Fruit fly (Drosophila melanogaster): ENCODE data around the gene Obp22a.
A peak's percentile ranks its signal among the peaks of the same experiment; 100 is the strongest.

DNA sequence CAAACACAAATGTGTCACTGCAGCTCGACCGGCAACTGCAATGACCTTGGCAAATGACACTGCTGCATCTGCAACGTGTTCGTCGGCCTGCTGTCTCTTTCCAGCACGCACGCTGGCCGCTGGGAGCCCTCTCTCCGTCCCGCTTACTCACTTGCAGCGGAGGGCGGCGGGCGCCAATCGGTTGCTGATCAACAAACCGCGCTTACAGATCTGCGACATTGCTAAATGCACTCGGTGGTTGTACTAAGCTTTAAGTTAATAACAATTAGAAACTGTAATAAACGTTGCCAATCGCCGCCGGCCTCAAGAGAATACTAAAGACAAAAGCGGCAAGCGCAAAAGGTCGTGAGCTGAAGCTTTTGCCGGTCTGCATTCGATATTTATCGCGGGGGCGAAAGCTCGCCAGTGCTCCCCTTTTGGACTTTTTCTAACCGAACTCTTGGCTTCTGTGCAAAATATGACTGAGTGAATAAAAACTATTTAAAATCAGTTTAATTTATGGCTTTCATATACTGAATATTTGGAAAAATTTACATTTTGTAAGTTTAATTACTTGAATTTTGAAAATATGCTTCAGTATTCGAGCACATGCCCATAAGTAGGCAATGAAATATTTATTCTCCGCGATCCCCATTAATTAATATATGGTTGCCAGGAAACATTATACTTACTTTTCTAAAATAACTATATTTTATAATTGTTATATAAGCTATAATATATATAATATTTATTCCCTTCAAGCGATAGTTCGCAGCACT is 4.3 kb downstream of the Obp22a start, which contains the start of gene Got2:
- TF ChIP-seq cyc (GFP tag; optimal IDR thresholded peaks at IDR 0.05), result no peak
- peak; percentile 45 for TF ChIP-seq pdm3 (GFP tag; optimal IDR thresholded peaks at IDR 0.05)
- no peak for TF ChIP-seq Sox102F (GFP tag; optimal IDR thresholded peaks at IDR 0.05)
- peak; percentile 1 for TF ChIP-seq CG32006 (GFP tag; optimal IDR thresholded peaks at IDR 0.05)
- TF ChIP-seq net (GFP tag; optimal IDR thresholded peaks at IDR 0.05), result no peak
- TF ChIP-seq CG6792 (GFP tag; optimal IDR thresholded peaks at IDR 0.05), result no peak
- no peak for TF ChIP-seq spab (GFP tag; optimal IDR thresholded peaks at IDR 0.05)
- TF ChIP-seq Sox14 (GFP tag; optimal IDR thresholded peaks at IDR 0.05), result peak; percentile 64
- peak in 1 of 2 experiments; percentile 36 for TF ChIP-seq salr (GFP tag; optimal IDR thresholded peaks at IDR 0.05)
- no peak for TF ChIP-seq Smox (GFP tag; optimal IDR thresholded peaks at IDR 0.05)
- TF ChIP-seq CG6854 (GFP tag; optimal IDR thresholded peaks at IDR 0.05), result no peak
- TF ChIP-seq ss (GFP tag; optimal IDR thresholded peaks at IDR 0.05), result peak in 1 of 2 experiments; percentile 22
- TF ChIP-seq CG6808 (GFP tag; optimal IDR thresholded peaks at IDR 0.05), result no peak
